Worm (Caenorhabditis elegans): ENCODE results near the gene Y47D7A.12.

DNA sequence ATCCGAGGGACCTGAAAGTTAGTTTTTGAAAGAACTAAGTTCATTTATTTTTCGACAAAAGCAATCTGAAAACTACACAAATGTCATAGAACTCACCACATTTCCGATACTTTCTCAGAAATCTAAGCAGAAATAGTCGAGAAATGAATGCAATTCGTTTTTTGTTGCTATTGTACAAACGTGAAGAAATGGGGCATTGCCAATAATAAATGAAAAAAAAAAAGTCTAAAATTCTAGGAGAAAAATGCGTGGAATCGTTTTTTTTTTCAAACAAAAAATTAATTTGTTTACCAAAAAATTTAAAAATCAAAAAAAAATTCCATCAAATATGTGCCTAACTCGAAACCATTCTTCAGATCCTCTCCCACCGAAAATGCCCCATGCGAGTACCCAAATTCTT, 17.8 kb downstream of the Y47D7A.12 start, which contains the start of gene Y47D7A.17:
- TF ChIP-seq ZK546.5 (tag; optimal IDR thresholded peaks at IDR 0.05) = no peak
- no peak for TF ChIP-seq lsy-12 (tag; optimal IDR thresholded peaks at IDR 0.05)
- no peak for TF ChIP-seq daf-12 (tag; optimal IDR thresholded peaks at IDR 0.05)
- TF ChIP-seq tbx-2 (tag; optimal IDR thresholded peaks at IDR 0.05) = no peak
- TF ChIP-seq pqm-1 (tag; optimal IDR thresholded peaks at IDR 0.05) = no peak
- no peak for TF ChIP-seq elt-2 (tag; optimal IDR thresholded peaks at IDR 0.05)
- no peak for TF ChIP-seq snpc-4 (tag; optimal IDR thresholded peaks at IDR 0.05)
- TF ChIP-seq eor-1 (tag; optimal IDR thresholded peaks at IDR 0.05) = no peak
- TF ChIP-seq pha-4 (tag; optimal IDR thresholded peaks at IDR 0.05) = no peak
- TF ChIP-seq ama-1 (optimal IDR thresholded peaks at IDR 0.05) = no peak
- TF ChIP-seq R02D3.7 (tag; optimal IDR thresholded peaks at IDR 0.05) = no peak
- TF ChIP-seq fos-1 (tag; optimal IDR thresholded peaks at IDR 0.05) = no peak
- no peak for TF ChIP-seq lin-39 (tag; optimal IDR thresholded peaks at IDR 0.05)
- no peak for TF ChIP-seq ztf-11 (tag; optimal IDR thresholded peaks at IDR 0.05)

All from whole organism, L3 larva.